Worm (Caenorhabditis elegans) whole organism, midembryonic: Measurements from ENCODE around the gene Y46G5A.47.

Experiments used
- T22C8.4 ChIP-seq: fragments of 200-800 bp; sonication (Bioruptor generic); IDR thresholded peaks from 2 replicates; pipeline ENCODE4 v1.3.6; 2022; ENCODE audit warnings: missing genetic modification characterization, missing compliant biosample characterization
- cog-1 ChIP-seq: sonication (generic microtip); optimal IDR thresholded peaks from 2 replicates; lab custom pipeline; 2016; ENCODE audit warnings: missing genetic modification characterization, missing compliant biosample characterization
- flt-1 ChIP-seq: fragments of 200-800 bp; sonication (Bioruptor generic); IDR thresholded peaks from 2 replicates; pipeline ENCODE4 v1.3.6; 2022; ENCODE audit warnings: missing genetic modification characterization, missing compliant biosample characterization
- med-1 ChIP-seq: sonication (generic microtip); optimal IDR thresholded peaks from 2 replicates; lab custom pipeline; 2017; ENCODE audit warnings: missing genetic modification characterization, mild to moderate bottlenecking, missing compliant biosample characterization, antibody characterized with exemption, missing genetic modification reagents; ENCODE audit not compliant: insufficient read depth
- ztf-23 ChIP-seq: fragments of 200-800 bp; sonication (Bioruptor generic); IDR thresholded peaks from 2 replicates; pipeline ENCODE4 v1.3.6; 2022; ENCODE audit warnings: missing genetic modification reagents, missing genetic modification characterization, missing compliant biosample characterization
- ztf-29 ChIP-seq: fragments of 200-800 bp; sonication (Bioruptor generic); IDR thresholded peaks from 2 replicates; pipeline ENCODE4 v1.3.6; 2022; ENCODE audit warnings: missing genetic modification reagents, missing genetic modification characterization, missing compliant biosample characterization

- TF ChIP-seq ztf-23 (GFP tag; lab: Robert Waterston, UW), result no peak
- no peak for TF ChIP-seq med-1 (GFP tag; lab: Kevin White, UChicago)
- TF ChIP-seq flt-1 (GFP tag; lab: Robert Waterston, UW), result no peak; the same call in 1 of the 2 replicates
- TF ChIP-seq T22C8.4 (GFP tag; lab: Robert Waterston, UW), result no peak
- no peak for TF ChIP-seq ztf-29 (GFP tag; lab: Robert Waterston, UW)
- TF ChIP-seq cog-1, result no peak
These were observed 17.3 kb downstream of the Y46G5A.47 start, which contains the start of gene alkb-7 for ce11 chrII:12787831-12788248.
